Fruit fly (Drosophila melanogaster): Measurements from ENCODE around the gene CG5157.
A peak's percentile ranks its signal among the peaks of the same experiment; 100 is the strongest.

Gene CG5157

dm6 chr3L:16147325-16147724 lies 9.6 kb upstream of the CG5157 start:
- TF ChIP-seq GATAd (GFP tag; optimal IDR thresholded peaks at IDR 0.05) (no peak), usp (GFP tag; optimal IDR thresholded peaks at IDR 0.05) (no peak), Mio (GFP tag; optimal IDR thresholded peaks at IDR 0.05) (no peak), Hr83 (GFP tag; optimal IDR thresholded peaks at IDR 0.05; ENCODE audit: poor library complexity, severe bottlenecking) (no peak), HLH106 (tag; optimal IDR thresholded peaks at IDR 0.05) (no peak), h (GFP tag; optimal IDR thresholded peaks at IDR 0.05) (no peak), CG32264 (GFP tag; optimal IDR thresholded peaks at IDR 0.05) (no peak), ey (GFP tag; optimal IDR thresholded peaks at IDR 0.05) (no peak), dmrt93B (GFP tag; optimal IDR thresholded peaks at IDR 0.05) (no peak), jim (GFP tag; optimal IDR thresholded peaks at IDR 0.05) (no peak), psq (GFP tag; optimal IDR thresholded peaks at IDR 0.05) (no peak), dsf (GFP tag; optimal IDR thresholded peaks at IDR 0.05; ENCODE audit: borderline replicate concordance) (no peak), CrebA (GFP tag; optimal IDR thresholded peaks at IDR 0.05; ENCODE audit: borderline replicate concordance) (no peak), sage (GFP tag; optimal IDR thresholded peaks at IDR 0.05) (no peak), lola (GFP tag; optimal IDR thresholded peaks at IDR 0.05) (no peak)

DNA sequence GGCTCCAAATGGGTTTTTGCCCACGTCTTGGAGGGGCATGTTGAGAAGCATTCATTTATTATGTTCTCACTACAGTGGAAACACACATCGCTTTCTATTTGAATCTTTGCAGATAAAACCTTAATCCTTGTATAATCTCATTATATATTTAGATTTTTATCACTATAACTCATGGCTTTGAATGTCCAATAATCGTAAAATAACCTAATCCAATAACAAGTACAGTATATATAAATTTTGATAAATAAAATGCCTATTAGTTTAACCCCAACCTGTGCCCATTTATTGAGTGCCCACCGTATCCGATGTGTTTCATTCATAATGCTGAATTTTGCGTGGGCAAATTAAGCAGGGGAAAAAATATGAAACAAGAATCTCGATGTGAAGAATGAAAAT lies 8.9 kb upstream of the CG5157 start:
- peak; percentile 38 for TF ChIP-seq HLH106 (tag; optimal IDR thresholded peaks at IDR 0.05)
- peak; percentile 37 for TF ChIP-seq tai (GFP tag; optimal IDR thresholded peaks at IDR 0.05)
- peak in 1 of 2 experiments; percentile 29 for TF ChIP-seq foxo (GFP tag; optimal IDR thresholded peaks at IDR 0.05)
- peak; percentile 5 for TF ChIP-seq Hnf4 (GFP tag; optimal IDR thresholded peaks at IDR 0.05)
- TF ChIP-seq Mio (GFP tag; optimal IDR thresholded peaks at IDR 0.05), result no peak
- peak; percentile 31 for TF ChIP-seq h (GFP tag; optimal IDR thresholded peaks at IDR 0.05)
- no peak for TF ChIP-seq CG9705 (GFP tag; optimal IDR thresholded peaks at IDR 0.05)

- TF ChIP-seq CG32264 (GFP tag; optimal IDR thresholded peaks at IDR 0.05) (no peak), Mio (GFP tag; optimal IDR thresholded peaks at IDR 0.05) (no peak), OdsH (GFP tag; optimal IDR thresholded peaks at IDR 0.05) (no peak)
These were observed 8.4 kb upstream of the CG5157 start for dm6 chr3L:16145931-16146538.

dm6 chr3L:16145282-16145681 lies 7.6 kb upstream of the CG5157 start:
- no peak for TF ChIP-seq Abd-B (GFP tag; optimal IDR thresholded peaks at IDR 0.05)
- TF ChIP-seq Hr83 (GFP tag; optimal IDR thresholded peaks at IDR 0.05; ENCODE audit: poor library complexity, severe bottlenecking), result peak; percentile 47
- peak; percentile 7 for TF ChIP-seq h (GFP tag; optimal IDR thresholded peaks at IDR 0.05)
- peak; percentile 3 for TF ChIP-seq Sp1 (GFP tag; optimal IDR thresholded peaks at IDR 0.05)

- TF ChIP-seq sv (GFP tag; optimal IDR thresholded peaks at IDR 0.05) (no peak), usp (GFP tag; optimal IDR thresholded peaks at IDR 0.05) (no peak), dsf (GFP tag; optimal IDR thresholded peaks at IDR 0.05; ENCODE audit: borderline replicate concordance) (no peak), Myc (optimal IDR thresholded peaks at IDR 0.05) (no peak), lola (GFP tag; optimal IDR thresholded peaks at IDR 0.05) (no peak), sage (GFP tag; optimal IDR thresholded peaks at IDR 0.05) (no peak), rgr (GFP tag; optimal IDR thresholded peaks at IDR 0.05) (no peak), GATAd (GFP tag; optimal IDR thresholded peaks at IDR 0.05) (no peak), HLH106 (tag; optimal IDR thresholded peaks at IDR 0.05) (no peak), N (GFP tag; optimal IDR thresholded peaks at IDR 0.05) (no peak), br (GFP tag; optimal IDR thresholded peaks at IDR 0.05) (no peak), jim (GFP tag; optimal IDR thresholded peaks at IDR 0.05) (no peak), pan (optimal IDR thresholded peaks at IDR 0.05) (no peak)
These were observed 6.2 kb upstream of the CG5157 start, which contains the start of gene CG32152 for dm6 chr3L:16143685-16144539. Gene CG32152 (minus strand): TSS chr3L:16144036.

DNA sequence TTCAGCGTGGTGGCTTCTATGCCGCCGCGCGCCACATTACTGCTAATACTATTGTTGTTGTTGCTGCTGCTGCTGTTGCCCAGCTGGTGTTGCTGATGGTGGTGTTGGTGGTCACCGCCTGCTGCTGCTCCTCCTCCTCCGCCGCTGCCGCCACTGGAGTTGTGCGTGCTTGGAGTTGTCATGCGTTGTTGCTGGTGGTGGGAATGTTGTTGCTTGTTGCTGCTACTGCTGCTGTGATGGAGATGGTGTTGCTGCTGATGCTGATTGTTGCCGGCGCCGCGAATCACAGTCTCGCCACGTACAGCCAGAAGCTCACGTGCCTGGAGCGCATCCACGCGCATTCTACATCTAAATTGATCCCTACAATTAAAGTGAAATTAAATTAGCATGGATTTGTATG lies 3.9 kb upstream of the CG5157 start:
- peak; percentile 93 for TF ChIP-seq Dfd (GFP tag; optimal IDR thresholded peaks at IDR 0.05)
- no peak for TF ChIP-seq h (GFP tag; optimal IDR thresholded peaks at IDR 0.05)
